Fruit fly (Drosophila melanogaster): ENCODE measurements around the gene ttm50.

DNA sequence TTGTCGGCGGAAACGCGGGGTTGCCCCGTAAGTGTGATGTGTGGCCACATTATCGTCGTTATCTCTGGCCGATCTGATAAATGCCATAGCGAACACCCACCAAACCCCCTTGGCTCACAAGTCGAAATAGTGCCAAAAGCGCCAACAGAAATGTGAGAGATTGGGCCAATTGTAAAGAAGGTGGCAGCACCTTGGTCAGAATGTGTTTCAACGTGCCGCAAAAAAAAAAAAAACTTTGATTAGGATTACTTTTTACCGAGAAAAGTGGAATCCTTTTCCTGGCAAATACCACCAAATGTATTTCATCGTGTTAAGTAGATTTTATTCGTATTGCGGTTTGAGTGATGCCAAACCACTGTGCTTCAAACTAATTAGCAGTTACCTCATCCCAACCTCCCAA, 11.0 kb upstream of the ttm50 start:
- peak; percentile 80 for TF ChIP-seq Ets98B (GFP tag; IDR thresholded peaks at IDR 0.05)
- TF ChIP-seq CG4496 (GFP tag; IDR thresholded peaks at IDR 0.05) = peak; percentile 79
- TF ChIP-seq fd96Ca (GFP tag; IDR thresholded peaks at IDR 0.05) = peak; percentile 74
- no peak for TF ChIP-seq Pif1B (GFP tag; optimal IDR thresholded peaks at IDR 0.05)
- TF ChIP-seq CG17806 (tag; optimal IDR thresholded peaks at IDR 0.05) = no peak
- no peak for TF ChIP-seq CG15710 (tag; optimal IDR thresholded peaks at IDR 0.05)
- no peak for TF ChIP-seq CG8159 (tag; optimal IDR thresholded peaks at IDR 0.05)
- TF ChIP-seq CG14655 (GFP tag; optimal IDR thresholded peaks at IDR 0.05) = no peak
- TF ChIP-seq EcR (GFP tag; optimal IDR thresholded peaks at IDR 0.05) = no peak
- peak; percentile 75 for TF ChIP-seq CG32121 (GFP tag; IDR thresholded peaks at IDR 0.05)
- no peak for TF ChIP-seq CG8301 (tag; optimal IDR thresholded peaks at IDR 0.05)
- TF ChIP-seq Snoo (tag; optimal IDR thresholded peaks at IDR 0.05) = peak; percentile 1
- no peak for TF ChIP-seq CG9948 (tag; optimal IDR thresholded peaks at IDR 0.05)

All from whole organism, pupa.